Fruit fly (Drosophila melanogaster) whole organism, wandering third instar larva: ENCODE results near the gene CG32641.

Experiments used
- Abd-B ChIP-seq: fragments of >200 bp; optimal IDR thresholded peaks from 2 replicates; lab custom pipeline; 2017; ENCODE audit warnings: missing biosample characterization, missing genetic modification characterization
- CG32264 ChIP-seq: fragments of 200-800 bp; sonication (Bioruptor generic); optimal IDR thresholded peaks from 2 replicates; lab custom pipeline; 2016; ENCODE audit warnings: missing biosample characterization, missing genetic modification characterization
- CG9705 ChIP-seq: fragments of 200-800 bp; sonication (Bioruptor generic); optimal IDR thresholded peaks from 2 replicates; lab custom pipeline; 2018; ENCODE audit warnings: missing biosample characterization, mild to moderate bottlenecking, missing genetic modification characterization
- CrebA ChIP-seq: fragments of 200-800 bp; sonication (Bioruptor generic); optimal IDR thresholded peaks from 2 replicates; lab custom pipeline; 2016; ENCODE audit warnings: missing biosample characterization, mild to moderate bottlenecking, missing genetic modification characterization, borderline replicate concordance
- Dfd ChIP-seq: fragments of >200 bp; optimal IDR thresholded peaks from 2 replicates; lab custom pipeline; 2017; ENCODE audit warnings: missing biosample characterization, missing genetic modification characterization
- Dif ChIP-seq: fragments of 200-275, 200-300 bp; sonication (Bioruptor generic); optimal IDR thresholded peaks from 2 replicates; lab custom pipeline; 2018; ENCODE audit warnings: missing biosample characterization, missing genetic modification characterization; ENCODE audit not compliant: partially characterized antibody
- GATAd ChIP-seq: sonication (Bioruptor generic); optimal IDR thresholded peaks from 2 replicates; lab custom pipeline; 2016; ENCODE audit warnings: missing biosample characterization, missing genetic modification characterization
- HLH106 ChIP-seq: fragments of 200-800 bp; optimal IDR thresholded peaks from 3 replicates; lab custom pipeline; 2019; ENCODE audit warnings: missing biosample characterization, mild to moderate bottlenecking, missing genetic modification characterization, moderate library complexity
- Hnf4 ChIP-seq: fragments of 200-800 bp; sonication (Bioruptor generic); optimal IDR thresholded peaks from 2 replicates; lab custom pipeline; 2016; ENCODE audit warnings: missing biosample characterization, mild to moderate bottlenecking, missing genetic modification characterization
- Hr78 ChIP-seq: fragments of >200 bp; optimal IDR thresholded peaks from 2 replicates; lab custom pipeline; 2017; ENCODE audit warnings: missing biosample characterization, missing genetic modification characterization
- Hr83 ChIP-seq: fragments of 200-300 bp; sonication (Bioruptor generic); optimal IDR thresholded peaks from 2 replicates; lab custom pipeline; 2016; ENCODE audit warnings: missing biosample characterization, mild to moderate bottlenecking, missing genetic modification characterization, moderate library complexity; ENCODE audit not compliant: poor library complexity, severe bottlenecking
- Jra ChIP-seq: sonication (Bioruptor generic); optimal IDR thresholded peaks from 2 replicates; lab custom pipeline; 2016; ENCODE audit warnings: missing biosample characterization, missing genetic modification characterization
- Mio ChIP-seq: sonication (Bioruptor generic); optimal IDR thresholded peaks from 2 replicates; lab custom pipeline; 2016; ENCODE audit warnings: missing biosample characterization, missing genetic modification characterization
- Myc ChIP-seq: fragments of >200 bp; optimal IDR thresholded peaks from 2 replicates; lab custom pipeline; 2017
- N ChIP-seq: fragments of >200 bp; optimal IDR thresholded peaks from 2 replicates; lab custom pipeline; 2018; ENCODE audit warnings: missing biosample characterization, missing external identifiers, missing genetic modification characterization
- OdsH ChIP-seq: fragments of 200-800 bp; sonication (Bioruptor generic); optimal IDR thresholded peaks from 2 replicates; lab custom pipeline; 2016; ENCODE audit warnings: missing biosample characterization, mild to moderate bottlenecking, missing genetic modification characterization
- Rel ChIP-seq, 2 experiments: fragments of 200-800 bp; sonication (Bioruptor generic) in 1 of 2; optimal IDR thresholded peaks; 2 replicates in 1 of 2; 3 replicates in 1 of 2; lab custom pipeline; 2016 to 2019; ENCODE audit warnings: mild to moderate bottlenecking in 2 of 2, missing biosample characterization in 2 of 2, missing genetic modification characterization in 2 of 2, moderate library complexity in 1 of 2
- Sp1 ChIP-seq: fragments of 200-800 bp; sonication (Bioruptor generic); optimal IDR thresholded peaks from 3 replicates; lab custom pipeline; 2019; ENCODE audit warnings: missing biosample characterization, mild to moderate bottlenecking, missing genetic modification characterization, moderate library complexity
- Vsx2 ChIP-seq: fragments of 200-300, 225-300 bp; sonication (Bioruptor generic); optimal IDR thresholded peaks from 2 replicates; lab custom pipeline; 2018; ENCODE audit warnings: missing biosample characterization, missing genetic modification characterization; ENCODE audit not compliant: partially characterized antibody
- br ChIP-seq: fragments of 200-800 bp; sonication (Bioruptor generic); optimal IDR thresholded peaks from 2 replicates; lab custom pipeline; 2016; ENCODE audit warnings: missing biosample characterization, missing genetic modification characterization
- brk ChIP-seq: fragments of 200-800 bp; sonication (Bioruptor generic); optimal IDR thresholded peaks from 2 replicates; lab custom pipeline; 2016; ENCODE audit warnings: missing biosample characterization, mild to moderate bottlenecking, missing genetic modification characterization
- dl ChIP-seq, 2 experiments: fragments of 175-275, 200-275 bp in 1 of 2; fragments of 200-275 bp in 1 of 2; sonication (Bioruptor generic); optimal IDR thresholded peaks; lab custom pipeline; 2018; ENCODE audit warnings: mild to moderate bottlenecking in 2 of 2, missing biosample characterization in 2 of 2, missing genetic modification characterization in 2 of 2, moderate library complexity in 2 of 2; ENCODE audit not compliant: partially characterized antibody in 2 of 2, insufficient read depth in 1 of 2
- dmrt93B ChIP-seq: fragments of 200-800 bp; sonication (Bioruptor generic); optimal IDR thresholded peaks from 2 replicates; lab custom pipeline; 2018; ENCODE audit warnings: missing biosample characterization, mild to moderate bottlenecking, missing genetic modification characterization
- dsf ChIP-seq: sonication (Bioruptor generic); optimal IDR thresholded peaks from 2 replicates; lab custom pipeline; 2016; ENCODE audit warnings: missing biosample characterization, missing genetic modification characterization, borderline replicate concordance
- ey ChIP-seq: fragments of 200-800 bp; sonication (Bioruptor generic); optimal IDR thresholded peaks from 2 replicates; lab custom pipeline; 2016; ENCODE audit warnings: missing biosample characterization, missing genetic modification characterization
- foxo ChIP-seq, 2 experiments: fragments of 200-800 bp; sonication (Bioruptor generic); optimal IDR thresholded peaks; 2 replicates in 1 of 2; 3 replicates in 1 of 2; lab custom pipeline; 2016 to 2017; ENCODE audit warnings: missing biosample characterization in 2 of 2, missing genetic modification characterization in 2 of 2
- fru ChIP-seq: fragments of 200-800 bp; sonication (Bioruptor generic); optimal IDR thresholded peaks from 3 replicates; lab custom pipeline; 2016; ENCODE audit warnings: missing biosample characterization, mild to moderate bottlenecking, missing genetic modification characterization
- h ChIP-seq: fragments of 200-800 bp; sonication (Bioruptor generic); optimal IDR thresholded peaks from 3 replicates; lab custom pipeline; 2016; ENCODE audit warnings: missing biosample characterization, mild to moderate bottlenecking, missing genetic modification characterization
- jim ChIP-seq: fragments of 175-275, 200-325 bp; sonication (Bioruptor generic); optimal IDR thresholded peaks from 2 replicates; lab custom pipeline; 2016; ENCODE audit warnings: missing biosample characterization, mild to moderate bottlenecking, missing genetic modification characterization
- lola ChIP-seq: fragments of >200 bp; optimal IDR thresholded peaks from 2 replicates; lab custom pipeline; 2017; ENCODE audit warnings: missing biosample characterization, missing genetic modification characterization
- pan ChIP-seq: fragments of >200 bp; optimal IDR thresholded peaks from 2 replicates; lab custom pipeline; 2017
- psq ChIP-seq: fragments of 200-800 bp; sonication (Bioruptor generic); optimal IDR thresholded peaks from 3 replicates; lab custom pipeline; 2017; ENCODE audit warnings: missing biosample characterization, mild to moderate bottlenecking, missing genetic modification characterization, moderate library complexity
- rgr ChIP-seq: fragments of 200-800 bp; sonication (Bioruptor generic); optimal IDR thresholded peaks from 3 replicates; lab custom pipeline; 2016; ENCODE audit warnings: missing biosample characterization, mild to moderate bottlenecking, missing genetic modification characterization
- sage ChIP-seq: fragments of 200-800 bp; sonication (Bioruptor generic); optimal IDR thresholded peaks from 2 replicates; lab custom pipeline; 2016; ENCODE audit warnings: missing biosample characterization, mild to moderate bottlenecking, missing genetic modification characterization
- sv ChIP-seq: fragments of 200-800 bp; sonication (Bioruptor generic); optimal IDR thresholded peaks from 3 replicates; lab custom pipeline; 2016; ENCODE audit warnings: missing biosample characterization, missing genetic modification characterization
- tai ChIP-seq: sonication (Bioruptor generic); optimal IDR thresholded peaks from 2 replicates; lab custom pipeline; 2016; ENCODE audit warnings: missing biosample characterization, missing genetic modification characterization
- usp ChIP-seq: fragments of >200 bp; optimal IDR thresholded peaks from 2 replicates; lab custom pipeline; 2017; ENCODE audit warnings: missing biosample characterization, missing genetic modification characterization
- woc ChIP-seq: sonication (Bioruptor generic); optimal IDR thresholded peaks from 2 replicates; lab custom pipeline; 2016; ENCODE audit warnings: missing biosample characterization, mild to moderate bottlenecking, missing genetic modification characterization

CG32641 gene

dm6 chrX:13219290-13219689 is 35.0 kb downstream of the CG32641 start:
- TF ChIP-seq CG32264 (GFP tag; lab: Kevin White, UChicago) (no peak), GATAd (no peak), usp (GFP tag; lab: Kevin White, UChicago) (no peak), OdsH (no peak), Hr78 (GFP tag; lab: Kevin White, UChicago) (no peak), lola (GFP tag; lab: Kevin White, UChicago) (no peak), sv (GFP tag; lab: Kevin White, UChicago) (no peak), psq (GFP tag; lab: Kevin White, UChicago) (no peak), CG9705 (no peak)
- TF ChIP-seq, all 38 proteins: peak for 0

dm6 chrX:13220418-13220817 is 36.1 kb downstream of the CG32641 start:
- TF ChIP-seq psq (GFP tag; lab: Kevin White, UChicago): no peak
- peak in 1 of 2 experiments; percentile 9 for TF ChIP-seq foxo (GFP tag; optimal IDR thresholded peaks at IDR 0.05; lab: Kevin White, UChicago)
- no peak for TF ChIP-seq dmrt93B
- TF ChIP-seq woc (GFP tag; lab: Kevin White, UChicago): no peak
- no peak for TF ChIP-seq N
- no peak for TF ChIP-seq rgr (GFP tag; lab: Kevin White, UChicago)
- no peak for TF ChIP-seq ey
- no peak for TF ChIP-seq Myc
- TF ChIP-seq Mio (GFP tag; lab: Kevin White, UChicago): no peak
- TF ChIP-seq Abd-B: no peak
- no peak for TF ChIP-seq Hnf4
- TF ChIP-seq HLH106 (tag; lab: Kevin White, UChicago): peak; percentile 28
- no peak for TF ChIP-seq br (GFP tag; lab: Kevin White, UChicago)
- TF ChIP-seq GATAd: no peak
- TF ChIP-seq Sp1: peak; percentile 17
- no peak for TF ChIP-seq Vsx2
- no peak for TF ChIP-seq OdsH
- no peak for TF ChIP-seq fru (GFP tag; lab: Kevin White, UChicago)

dm6 chrX:13221311-13221710 is 37.0 kb downstream of the CG32641 start:
- peak; percentile 26 for TF ChIP-seq psq (GFP tag; lab: Kevin White, UChicago)
- TF ChIP-seq CG32264 (GFP tag; lab: Kevin White, UChicago): no peak
- TF ChIP-seq HLH106 (tag; lab: Kevin White, UChicago): peak; percentile 36
- no peak for TF ChIP-seq pan (lab: Kevin White, UChicago)
- no peak for TF ChIP-seq sage
- no peak for TF ChIP-seq tai (GFP tag; lab: Kevin White, UChicago)
- TF ChIP-seq lola (GFP tag; lab: Kevin White, UChicago): no peak
- TF ChIP-seq rgr (GFP tag; lab: Kevin White, UChicago): peak; percentile 20
- no peak for TF ChIP-seq Vsx2
- no peak for TF ChIP-seq sv (GFP tag; lab: Kevin White, UChicago)
- TF ChIP-seq Hr83 (GFP tag; lab: Kevin White, UChicago): no peak
- no peak for TF ChIP-seq Dfd (GFP tag; lab: Kevin White, UChicago)
- no peak for TF ChIP-seq jim (GFP tag; lab: Kevin White, UChicago)
- TF ChIP-seq GATAd: no peak
- TF ChIP-seq Sp1: peak; percentile 1
- no peak for TF ChIP-seq Dif (GFP tag; lab: Kevin White, UChicago)
- TF ChIP-seq Myc: no peak
- no peak for TF ChIP-seq br (GFP tag; lab: Kevin White, UChicago)
- peak; percentile 39 for TF ChIP-seq ey
- TF ChIP-seq CG9705: no peak
- no peak for TF ChIP-seq dl (GFP tag; optimal IDR thresholded peaks at IDR 0.05; lab: Kevin White, UChicago; ENCODE audit: insufficient read depth in 1 of 2, partially characterized antibody in 2 of 2)
- TF ChIP-seq CrebA: no peak
- no peak for TF ChIP-seq dsf
- no peak for TF ChIP-seq usp (GFP tag; lab: Kevin White, UChicago)
- no peak for TF ChIP-seq Abd-B
- peak in 1 of 2 experiments; percentile 41 for TF ChIP-seq foxo (GFP tag; optimal IDR thresholded peaks at IDR 0.05; lab: Kevin White, UChicago)
- peak; percentile 53 for TF ChIP-seq h (GFP tag; lab: Kevin White, UChicago)
- TF ChIP-seq Mio (GFP tag; lab: Kevin White, UChicago): no peak
- peak; percentile 14 for TF ChIP-seq Hnf4
- TF ChIP-seq Jra: no peak
- no peak for TF ChIP-seq N
- TF ChIP-seq fru (GFP tag; lab: Kevin White, UChicago): peak; percentile 59
- no peak for TF ChIP-seq brk (GFP tag; lab: Kevin White, UChicago)
- TF ChIP-seq dmrt93B: no peak
- TF ChIP-seq Hr78 (GFP tag; lab: Kevin White, UChicago): no peak
- no peak for TF ChIP-seq Rel (GFP tag; optimal IDR thresholded peaks at IDR 0.05; lab: Kevin White, UChicago)
- no peak for TF ChIP-seq Rel (tag; optimal IDR thresholded peaks at IDR 0.05; lab: Kevin White, UChicago)
- peak; percentile 22 for TF ChIP-seq woc (GFP tag; lab: Kevin White, UChicago)
- TF ChIP-seq OdsH: no peak
- TF ChIP-seq, all 38 proteins: peak for 10
